Fruit fly (Drosophila melanogaster): Measurements from ENCODE around the gene CG15418.

DNA sequence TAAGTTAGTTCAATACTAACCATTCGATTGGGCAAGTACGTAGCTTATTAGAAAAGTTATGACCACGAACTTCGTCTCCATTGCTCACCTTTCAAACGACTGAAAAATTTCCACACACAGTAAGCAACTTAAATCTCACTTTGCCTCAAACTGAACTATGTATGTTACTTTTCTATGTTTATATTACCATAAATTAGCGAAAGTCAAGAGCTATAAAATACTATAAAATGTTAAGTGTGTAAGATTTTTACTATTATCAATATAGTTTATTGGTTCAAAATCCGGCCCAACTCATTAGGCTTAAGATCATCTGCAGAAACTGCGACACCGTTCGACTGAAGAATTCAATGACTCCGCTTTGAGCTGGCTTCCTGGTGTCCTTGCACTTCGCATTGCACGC, 46.9 kb upstream of the CG15418 start, which contains the start of gene Sfp24Ba:
- TF ChIP-seq Myc (optimal IDR thresholded peaks at IDR 0.05): no peak
- no peak for TF ChIP-seq h (optimal IDR thresholded peaks at IDR 0.05)
- TF ChIP-seq Sin3A (optimal IDR thresholded peaks at IDR 0.05): no peak
- no peak for TF ChIP-seq ttk (optimal IDR thresholded peaks at IDR 0.05)
- TF ChIP-seq psq (optimal IDR thresholded peaks at IDR 0.05): no peak
- no peak for TF ChIP-seq insv (optimal IDR thresholded peaks at IDR 0.05)

All from Kc167 (cell line).